Fruit fly (Drosophila melanogaster) Kc167 (cell line): ENCODE measurements around the gene Lipt2.

ENCODE experiments used
- Myc ChIP-seq: fragments of >200 bp; optimal IDR thresholded peaks from 2 replicates; lab custom pipeline; 2017; ENCODE audit warnings: missing external identifiers
- Sin3A ChIP-seq: fragments of >200 bp; optimal IDR thresholded peaks from 2 replicates; lab custom pipeline; 2018; ENCODE audit warnings: missing external identifiers
- h ChIP-seq: fragments of >200 bp; optimal IDR thresholded peaks from 3 replicates; lab custom pipeline; 2018; ENCODE audit warnings: missing external identifiers
- insv ChIP-seq: fragments of >200 bp; optimal IDR thresholded peaks from 3 replicates; lab custom pipeline; 2018; ENCODE audit warnings: missing external identifiers
- psq ChIP-seq: fragments of >200 bp; optimal IDR thresholded peaks from 2 replicates; lab custom pipeline; 2017; ENCODE audit warnings: missing external identifiers
- ttk ChIP-seq: sonication (Bioruptor generic); optimal IDR thresholded peaks from 2 replicates; lab custom pipeline; 2017; ENCODE audit warnings: missing external identifiers

Gene Lipt2

DNA sequence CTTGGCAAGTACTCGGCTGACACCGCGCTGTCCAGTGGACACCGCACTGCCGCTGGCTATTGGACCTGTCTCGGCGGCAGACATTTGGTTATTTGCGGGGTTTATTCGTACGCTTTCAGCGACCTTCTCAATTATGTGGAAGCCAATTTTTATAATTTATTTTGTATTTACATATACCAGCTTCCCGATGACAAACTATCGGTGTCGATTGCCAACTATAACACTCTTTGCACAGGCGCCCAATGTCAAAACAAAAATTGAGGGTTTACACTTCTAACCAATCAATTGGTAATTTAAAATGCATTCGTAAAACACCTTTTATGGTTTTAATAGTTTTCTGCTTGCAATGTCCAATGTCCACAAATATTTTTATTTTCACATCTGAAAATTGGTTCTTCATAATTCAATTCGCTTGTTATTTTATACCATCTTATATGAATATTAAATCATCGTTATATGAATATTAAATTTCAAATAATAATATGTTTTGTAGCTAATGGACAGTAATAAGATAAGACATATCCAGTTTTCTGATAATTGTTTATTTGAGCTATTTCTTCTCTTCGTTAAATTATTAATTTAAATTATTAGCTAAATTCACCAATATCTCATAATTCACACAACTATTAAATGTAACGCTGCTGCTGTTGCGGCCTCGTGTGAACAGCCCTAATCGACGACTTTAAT lies 37.2 kb downstream of the Lipt2 start:
- TF ChIP-seq Sin3A (lab: Kevin White, UChicago) (no peak), ttk (lab: Kevin White, UChicago) (no peak), insv (lab: Kevin White, UChicago) (no peak), h (lab: Kevin White, UChicago) (no peak), Myc (lab: Kevin White, UChicago) (no peak), psq (lab: Kevin White, UChicago) (no peak)

DNA sequence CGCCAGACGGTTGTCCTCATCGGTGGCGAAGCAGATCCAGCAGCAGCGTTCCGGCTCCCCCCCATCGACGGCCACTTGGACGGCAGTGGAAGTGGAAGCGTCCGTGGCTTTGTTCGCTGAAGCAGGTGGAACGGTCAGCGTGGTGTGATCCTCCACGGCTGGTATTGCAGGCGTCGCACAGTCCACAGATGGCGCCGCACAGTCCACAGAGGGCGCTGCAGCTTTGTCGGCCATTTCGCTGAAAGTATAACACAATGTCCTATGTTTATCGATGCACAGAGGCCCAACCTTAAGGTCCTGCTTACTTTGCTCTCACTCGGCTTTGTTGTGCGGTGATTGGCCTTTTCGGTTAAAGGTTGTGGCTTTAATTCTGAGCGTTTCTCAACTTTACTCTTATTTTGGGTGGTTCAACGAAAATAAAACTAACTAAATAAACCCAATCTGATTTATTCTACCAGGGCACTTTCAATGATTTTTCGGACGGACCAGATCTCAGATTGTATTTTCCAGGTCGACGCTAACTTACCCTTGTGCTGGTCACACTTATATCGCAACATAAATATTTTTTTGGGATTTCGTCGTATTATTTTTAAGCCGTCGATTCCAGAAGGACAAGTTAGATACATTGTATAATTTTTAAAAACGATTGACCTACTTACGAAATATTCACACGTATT lies 39.6 kb downstream of the Lipt2 start, which contains the start of gene CG9855:
CG9855 (minus strand) TSS at position 473 of the 677 bp plus-strand sequence.
- TF ChIP-seq Sin3A (lab: Kevin White, UChicago): no peak
- no peak for TF ChIP-seq h (lab: Kevin White, UChicago)
- no peak for TF ChIP-seq insv (lab: Kevin White, UChicago)
- no peak for TF ChIP-seq psq (lab: Kevin White, UChicago)

DNA sequence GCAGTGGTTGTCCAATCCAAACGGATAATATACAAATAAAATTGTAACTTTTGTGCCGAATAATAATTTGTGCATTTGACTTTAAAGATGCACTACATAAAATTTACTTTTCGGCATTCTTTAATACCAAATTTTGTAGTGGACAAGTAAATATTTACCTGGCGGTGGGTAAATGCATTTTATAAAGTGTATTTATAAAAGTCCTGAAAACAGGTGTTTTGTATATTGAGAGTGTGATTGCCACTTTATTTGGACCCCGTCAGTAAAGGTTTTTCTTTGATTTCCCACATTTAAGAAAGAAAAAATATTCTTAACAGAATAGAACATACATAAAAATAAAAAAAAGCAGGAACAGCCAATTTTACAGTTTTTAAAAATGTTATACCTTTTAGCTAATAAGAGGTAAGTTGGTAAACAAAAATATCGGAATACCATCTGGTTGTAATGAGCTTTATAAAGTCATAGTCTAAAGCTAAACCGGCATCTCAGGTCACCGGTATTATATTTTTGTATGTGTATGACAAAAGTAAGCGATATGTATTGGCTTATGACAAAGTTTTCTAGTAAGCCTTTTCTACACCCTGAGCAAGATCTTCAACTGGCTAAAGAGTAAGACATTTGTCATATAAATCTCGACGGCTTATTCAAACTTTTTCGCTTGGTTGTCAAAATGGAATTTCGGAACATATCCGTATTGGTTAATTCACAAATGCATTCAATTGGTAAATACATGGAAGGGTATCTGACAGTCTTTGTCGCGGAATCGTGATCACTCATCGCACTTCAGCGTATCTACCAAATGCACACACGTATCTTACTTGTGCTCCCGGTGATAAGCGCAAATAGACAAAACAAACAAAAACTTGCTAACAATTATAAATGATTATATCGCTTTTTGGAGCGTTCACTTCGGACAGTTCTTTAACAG lies 42.2 kb downstream of the Lipt2 start:
- TF ChIP-seq Sin3A (lab: Kevin White, UChicago) (no peak), h (lab: Kevin White, UChicago) (no peak), Myc (lab: Kevin White, UChicago) (no peak), ttk (lab: Kevin White, UChicago) (no peak), insv (lab: Kevin White, UChicago) (no peak), psq (lab: Kevin White, UChicago) (no peak)

dm6 chr3R:4394117-4394516 lies 43.0 kb downstream of the Lipt2 start, which contains the start of gene CG34112:
TSS of gene CG34112 (minus strand) at chr3R:4394259.
- TF ChIP-seq Sin3A (lab: Kevin White, UChicago) (no peak), Myc (lab: Kevin White, UChicago) (no peak), insv (lab: Kevin White, UChicago) (no peak), h (lab: Kevin White, UChicago) (no peak), ttk (lab: Kevin White, UChicago) (no peak), psq (lab: Kevin White, UChicago) (no peak)

- TF ChIP-seq h (lab: Kevin White, UChicago) (no peak), psq (lab: Kevin White, UChicago) (no peak), Myc (lab: Kevin White, UChicago) (no peak)
Measured at dm6 chr3R:4390133-4390532, 47.0 kb downstream of the Lipt2 start, which contains the start of gene CG14646. TSS of gene CG14646 (plus strand) at chr3R:4390366.

DNA sequence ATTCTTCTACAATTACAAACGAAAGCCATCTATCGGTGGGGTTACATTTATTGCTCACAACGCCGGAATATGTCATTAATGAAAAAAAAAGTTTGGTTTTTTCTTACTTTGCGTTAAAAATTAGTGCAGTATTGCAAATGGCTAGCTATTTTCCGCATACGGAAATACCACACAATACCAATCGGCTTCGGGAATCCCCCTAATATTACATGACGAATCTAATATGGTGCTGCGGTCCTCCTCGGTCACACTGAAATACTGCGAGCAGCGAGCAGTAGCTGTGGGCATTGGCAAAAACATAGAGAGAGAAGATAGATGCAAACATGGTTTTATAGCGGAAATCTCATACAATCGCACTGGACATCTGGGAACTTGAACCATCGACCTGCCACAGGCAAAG lies 49.6 kb downstream of the Lipt2 start, which contains the start of gene tub:
tub (plus strand) TSS at position 253 of the 400 bp plus-strand sequence.
- TF ChIP-seq h (lab: Kevin White, UChicago): no peak
- no peak for TF ChIP-seq Myc (lab: Kevin White, UChicago)
- no peak for TF ChIP-seq psq (lab: Kevin White, UChicago)
- no peak for TF ChIP-seq Sin3A (lab: Kevin White, UChicago)
- TF ChIP-seq insv (lab: Kevin White, UChicago): no peak
- TF ChIP-seq ttk (lab: Kevin White, UChicago): no peak
